Worm (Caenorhabditis elegans): ENCODE results near the gene T06E8.2.

ce11 chrV:10043234-10043796 is 7.1 kb upstream of the T06E8.2 start, which contains the start of gene T06E8.8:
- TF ChIP-seq ama-1 (optimal IDR thresholded peaks at IDR 0.05) (no peak), ets-7 (tag; optimal IDR thresholded peaks at IDR 0.05) (no peak), ceh-13 (GFP tag; optimal IDR thresholded peaks at IDR 0.05) (no peak), hmbx-1 (tag; optimal IDR thresholded peaks at IDR 0.05) (no peak), tbx-37 (GFP tag; conservative IDR thresholded peaks at IDR 0.05) (no peak)

Data from whole organism, early embryonic.